Worm (Caenorhabditis elegans): ENCODE measurements around the gene Y41G9A.17.

Y41G9A.17 gene

DNA sequence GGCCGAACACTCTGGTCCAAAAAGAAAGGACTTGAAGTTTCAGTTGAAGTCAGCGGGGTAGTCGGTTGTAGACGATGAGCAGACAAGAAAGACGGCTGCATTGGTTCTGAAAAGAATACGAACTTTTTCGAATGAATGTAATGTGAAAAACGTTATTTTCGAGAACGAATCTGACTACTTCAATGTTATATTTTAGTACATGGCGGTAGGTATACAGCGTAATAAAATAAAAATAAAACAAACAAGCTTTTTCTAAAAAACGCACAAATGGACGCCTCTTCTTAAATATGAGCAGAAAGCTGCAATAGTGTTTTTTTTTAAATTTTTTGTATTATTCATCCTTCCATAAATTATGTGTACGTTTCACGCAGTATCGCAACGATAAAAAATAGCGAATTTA is at the start of gene Y41G9A.17:
Y41G9A.17 (minus strand) TSS at position 101 of the 400 bp plus-strand sequence.
- TF ChIP-seq ZK546.5 (tag; optimal IDR thresholded peaks at IDR 0.05) (no peak), jun-1 (tag; optimal IDR thresholded peaks at IDR 0.05) (no peak), mml-1 (tag; optimal IDR thresholded peaks at IDR 0.05) (no peak), nhr-11 (tag; optimal IDR thresholded peaks at IDR 0.05) (no peak), skn-1 (tag; optimal IDR thresholded peaks at IDR 0.05) (no peak), fkh-10 (GFP tag; optimal IDR thresholded peaks at IDR 0.05) (no peak), ztf-11 (tag; optimal IDR thresholded peaks at IDR 0.05) (no peak), aly-2 (tag; optimal IDR thresholded peaks at IDR 0.05) (no peak), fkh-2 (tag; optimal IDR thresholded peaks at IDR 0.05) (no peak), nfya-1 (tag; optimal IDR thresholded peaks at IDR 0.05; ENCODE audit: insufficient read depth) (no peak), tbx-2 (tag; optimal IDR thresholded peaks at IDR 0.05) (no peak), ceh-28 (tag; optimal IDR thresholded peaks at IDR 0.05) (no peak), ceh-82 (tag; optimal IDR thresholded peaks at IDR 0.05) (no peak), egl-27 (tag; optimal IDR thresholded peaks at IDR 0.05) (no peak), egl-5 (tag; optimal IDR thresholded peaks at IDR 0.05) (no peak), lin-15B (tag; optimal IDR thresholded peaks at IDR 0.05) (no peak), nhr-67 (tag; optimal IDR thresholded peaks at IDR 0.05) (no peak)

DNA sequence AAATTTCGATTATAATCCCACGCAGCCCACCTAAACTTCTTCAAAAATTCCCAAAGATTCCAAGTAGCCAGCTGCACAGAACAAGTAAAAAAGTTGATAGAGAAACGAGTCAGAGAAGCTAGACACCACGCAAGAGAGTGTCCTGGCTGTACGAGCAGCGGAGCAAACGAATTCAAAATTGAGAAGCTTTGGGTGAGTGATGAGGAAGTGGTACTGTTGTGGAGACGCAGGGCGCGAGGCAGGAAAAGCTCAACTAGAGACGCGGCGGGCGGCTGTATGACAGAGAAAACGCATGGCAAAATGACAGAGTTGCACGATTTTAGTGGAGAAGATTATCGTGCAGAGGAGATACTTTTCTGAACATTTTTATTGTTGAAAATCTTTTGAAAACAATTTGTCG is 49.7 kb upstream of the Y41G9A.17 start:
- TF ChIP-seq ztf-11 (tag; optimal IDR thresholded peaks at IDR 0.05) (no peak), lin-39 (tag; optimal IDR thresholded peaks at IDR 0.05) (peak; percentile 71), nhr-67 (tag; optimal IDR thresholded peaks at IDR 0.05) (no peak), hmg-11 (tag; optimal IDR thresholded peaks at IDR 0.05) (peak; percentile 34), pqm-1 (tag; optimal IDR thresholded peaks at IDR 0.05) (peak; percentile 44), fkh-2 (tag; optimal IDR thresholded peaks at IDR 0.05) (no peak), ceh-9 (tag; optimal IDR thresholded peaks at IDR 0.05) (no peak), mdl-1 (tag; optimal IDR thresholded peaks at IDR 0.05) (peak; percentile 19), elt-3 (tag; optimal IDR thresholded peaks at IDR 0.05) (no peak), zag-1 (tag; optimal IDR thresholded peaks at IDR 0.05) (peak; percentile 18), fos-1 (tag; optimal IDR thresholded peaks at IDR 0.05) (no peak), eor-1 (tag; optimal IDR thresholded peaks at IDR 0.05) (no peak), pha-4 (tag; optimal IDR thresholded peaks at IDR 0.05) (peak; percentile 16), egl-5 (tag; optimal IDR thresholded peaks at IDR 0.05) (peak; percentile 55), elt-2 (tag; optimal IDR thresholded peaks at IDR 0.05) (peak; percentile 37), unc-62 (GFP tag; optimal IDR thresholded peaks at IDR 0.05) (peak; percentile 24), skn-1 (tag; optimal IDR thresholded peaks at IDR 0.05) (no peak), nfya-1 (tag; optimal IDR thresholded peaks at IDR 0.05; ENCODE audit: insufficient read depth) (peak; percentile 75)

DNA sequence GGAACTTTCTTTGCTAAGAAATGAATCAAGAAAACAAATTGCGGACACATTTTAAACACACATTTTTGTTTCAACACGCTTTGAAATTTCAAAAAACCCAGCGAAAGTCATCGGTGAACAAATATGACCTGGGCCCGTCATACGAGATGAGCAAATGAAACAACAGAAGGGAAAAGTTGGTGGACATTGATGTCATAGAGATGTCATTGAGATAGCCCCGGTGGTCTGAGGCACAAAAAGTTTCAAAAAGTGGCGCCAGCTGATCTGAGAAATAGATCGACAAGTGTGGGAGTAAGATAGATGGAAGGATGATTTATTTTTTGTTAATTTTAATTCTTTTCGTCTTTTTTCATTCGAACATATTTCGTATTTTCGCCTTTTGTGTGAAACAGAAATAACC is 49.1 kb upstream of the Y41G9A.17 start:
- TF ChIP-seq elt-1 (tag; optimal IDR thresholded peaks at IDR 0.05) (peak; percentile 3), fkh-2 (tag; optimal IDR thresholded peaks at IDR 0.05) (no peak)

DNA sequence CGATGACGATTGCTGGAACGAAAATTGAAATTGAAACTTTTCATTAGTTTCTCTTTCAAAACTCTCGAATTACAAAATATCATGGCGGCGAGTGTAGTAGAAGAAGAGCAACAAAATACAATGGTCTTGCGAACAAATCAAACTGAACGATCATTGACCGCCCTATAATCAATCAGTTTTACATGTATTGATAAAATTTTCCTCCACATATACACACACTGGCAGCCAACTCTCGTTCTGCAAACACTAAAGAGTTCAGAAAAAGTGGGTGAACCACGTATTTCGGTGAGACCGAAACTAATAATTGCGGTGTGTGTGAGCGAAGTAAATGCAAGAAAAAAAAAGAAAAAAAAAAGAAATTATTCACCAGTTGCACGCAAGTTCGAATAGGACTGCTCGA is 47.7 kb upstream of the Y41G9A.17 start:
- TF ChIP-seq pqm-1 (tag; optimal IDR thresholded peaks at IDR 0.05) (peak; percentile 34), egl-5 (tag; optimal IDR thresholded peaks at IDR 0.05) (no peak), nhr-12 (tag; optimal IDR thresholded peaks at IDR 0.05) (no peak), elt-2 (tag; optimal IDR thresholded peaks at IDR 0.05) (peak; percentile 36), nhr-23 (tag; optimal IDR thresholded peaks at IDR 0.05) (no peak)

DNA sequence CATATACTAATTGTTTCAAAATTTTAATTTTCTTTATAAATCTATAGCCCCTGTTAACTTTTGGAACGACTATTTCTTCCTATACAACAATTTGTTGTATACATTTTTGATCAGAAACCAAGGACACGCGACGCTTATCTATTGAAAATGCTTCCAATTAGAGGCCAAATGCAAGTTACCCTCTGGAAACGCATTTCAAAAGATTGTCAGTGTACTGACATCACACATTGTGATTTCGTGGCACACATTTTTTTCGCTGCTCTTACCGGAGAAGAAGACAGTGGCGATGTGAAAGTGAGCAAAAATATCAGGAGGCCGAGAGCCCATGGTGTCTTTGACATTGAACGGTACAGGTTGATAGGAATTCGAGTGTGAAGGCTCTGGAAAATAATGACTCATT is 45.9 kb upstream of the Y41G9A.17 start, which contains the start of gene cnnm-3:
cnnm-3 (minus strand) TSS at position 382 of the 400 bp plus-strand sequence.
- TF ChIP-seq unc-62 (GFP tag; optimal IDR thresholded peaks at IDR 0.05) (no peak), ztf-4 (tag; optimal IDR thresholded peaks at IDR 0.05) (no peak), R02D3.7 (tag; optimal IDR thresholded peaks at IDR 0.05) (no peak), pha-4 (tag; optimal IDR thresholded peaks at IDR 0.05) (no peak), skn-1 (tag; optimal IDR thresholded peaks at IDR 0.05) (no peak)

DNA sequence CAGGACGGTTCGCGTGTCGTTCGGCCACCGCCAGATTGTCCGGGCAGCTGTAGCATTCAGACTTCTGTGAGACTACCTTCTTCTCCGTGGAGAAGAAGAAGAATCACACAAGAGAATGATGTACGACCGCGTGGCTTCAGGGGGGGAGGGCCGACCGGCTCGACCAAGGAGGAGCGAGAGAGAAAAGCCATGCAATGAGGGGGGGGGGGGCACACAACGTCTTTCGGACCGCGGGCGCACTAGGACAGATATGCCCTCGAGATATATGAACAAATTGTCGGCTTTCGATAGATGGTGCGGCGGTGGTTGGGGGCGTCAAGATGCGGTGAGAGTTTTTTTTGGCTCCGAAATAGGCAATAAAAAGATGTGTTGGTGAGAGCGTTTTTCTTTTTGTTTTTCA is 41.1 kb upstream of the Y41G9A.17 start:
- TF ChIP-seq skn-1 (tag; optimal IDR thresholded peaks at IDR 0.05) (no peak), lin-39 (tag; optimal IDR thresholded peaks at IDR 0.05) (peak; percentile 64), elt-1 (tag; optimal IDR thresholded peaks at IDR 0.05) (no peak), nfya-1 (tag; optimal IDR thresholded peaks at IDR 0.05; ENCODE audit: insufficient read depth) (peak; percentile 6), ZK546.5 (tag; optimal IDR thresholded peaks at IDR 0.05) (no peak), snpc-4 (tag; optimal IDR thresholded peaks at IDR 0.05) (no peak), ama-1 (optimal IDR thresholded peaks at IDR 0.05) (no peak), R02D3.7 (tag; optimal IDR thresholded peaks at IDR 0.05) (no peak), zag-1 (tag; optimal IDR thresholded peaks at IDR 0.05) (no peak)
